Worm (Caenorhabditis elegans) whole organism, mixed stage, embryonic: ENCODE measurements around the gene F14H3.14.
"Not testable (repeated sequence)": the region's sequence is repeated elsewhere in the genome, so short reads cannot be mapped to it uniquely, and the experiment has no call there.

ENCODE experiments used
- drap-1 ChIP-seq: fragments of 200-800 bp; sonication (Bioruptor generic); optimal IDR thresholded peaks from 3 replicates; lab custom pipeline; 2018; ENCODE audit warnings: mild to moderate bottlenecking, missing genetic modification characterization, missing compliant biosample characterization
- elt-3 ChIP-seq: fragments of 150-350 bp; optimal IDR thresholded peaks from 2 replicates; lab custom pipeline; 2014; ENCODE audit warnings: missing biosample characterization, missing genetic modification characterization
- flh-1 ChIP-seq: fragments of 200-800 bp; sonication (Bioruptor generic); optimal IDR thresholded peaks from 2 replicates; lab custom pipeline; 2018; ENCODE audit warnings: mild to moderate bottlenecking, missing genetic modification characterization, moderate library complexity, missing compliant biosample characterization
- lsy-2 ChIP-seq: fragments of 150-350 bp; optimal IDR thresholded peaks from 2 replicates; lab custom pipeline; 2014; ENCODE audit warnings: missing biosample characterization, missing genetic modification characterization
- nhr-12 ChIP-seq: fragments of 150-350 bp; optimal IDR thresholded peaks from 2 replicates; lab custom pipeline; 2014; ENCODE audit warnings: missing biosample characterization, missing genetic modification characterization
- nhr-237 ChIP-seq: fragments of 150-350 bp; optimal IDR thresholded peaks from 2 replicates; lab custom pipeline; 2014; ENCODE audit warnings: missing biosample characterization, missing genetic modification characterization
- nhr-28 ChIP-seq: fragments of 150-350 bp; optimal IDR thresholded peaks from 2 replicates; lab custom pipeline; 2014; ENCODE audit warnings: missing biosample characterization, missing genetic modification characterization
- snpc-4 ChIP-seq: fragments of 150-350 bp; optimal IDR thresholded peaks from 2 replicates; lab custom pipeline; 2014; ENCODE audit warnings: missing biosample characterization, missing genetic modification characterization
- unc-39 ChIP-seq: fragments of 150-350 bp; optimal IDR thresholded peaks from 2 replicates; lab custom pipeline; 2014; ENCODE audit warnings: missing biosample characterization, missing genetic modification characterization
- unc-62 ChIP-seq: fragments of 150-350 bp; optimal IDR thresholded peaks from 2 replicates; lab custom pipeline; 2014; ENCODE audit warnings: missing biosample characterization, missing genetic modification reagents, missing genetic modification characterization
- ztf-11 ChIP-seq: fragments of 150-350 bp; optimal IDR thresholded peaks from 2 replicates; lab custom pipeline; 2014; ENCODE audit warnings: missing biosample characterization, missing genetic modification characterization

DNA sequence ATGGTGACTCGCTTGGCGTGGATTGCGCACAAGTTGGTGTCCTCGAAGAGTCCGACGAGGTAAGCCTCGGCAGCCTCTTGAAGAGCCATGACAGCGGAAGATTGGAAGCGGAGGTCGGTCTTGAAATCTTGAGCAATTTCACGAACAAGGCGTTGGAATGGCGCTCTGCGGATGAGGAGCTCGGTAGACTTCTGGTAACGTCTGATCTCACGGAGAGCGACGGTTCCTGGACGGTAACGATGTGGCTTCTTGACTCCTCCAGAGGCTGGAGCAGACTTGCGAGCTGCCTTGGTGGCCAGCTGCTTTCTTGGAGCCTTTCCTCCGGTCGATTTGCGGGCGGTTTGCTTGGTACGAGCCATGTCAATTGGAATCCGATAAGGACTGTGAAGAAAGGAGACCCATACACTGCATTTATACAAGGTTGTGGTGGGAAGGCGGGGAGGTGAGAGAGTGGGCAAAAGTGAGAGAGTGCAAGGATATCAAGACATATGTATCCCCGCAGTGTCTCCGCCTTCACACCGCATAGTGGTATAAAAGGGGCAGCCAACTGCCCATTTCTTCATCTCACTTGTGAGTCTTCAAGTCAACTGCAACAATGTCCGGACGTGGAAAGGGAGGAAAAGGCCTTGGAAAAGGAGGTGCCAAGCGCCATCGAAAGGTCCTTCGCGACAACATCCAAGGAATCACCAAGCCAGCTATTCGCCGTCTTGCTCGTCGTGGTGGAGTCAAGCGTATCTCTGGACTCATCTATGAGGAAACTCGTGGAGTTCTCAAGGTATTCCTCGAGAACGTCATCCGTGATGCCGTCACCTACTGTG lies 20.6 kb downstream of the F14H3.14 start, which contains the start of the genes his-2 and his-1:
- not testable (repeated sequence) for TF ChIP-seq unc-39 (tag; lab: Kevin White, UChicago); lsy-2; flh-1 (GFP tag; lab: Kevin White, UChicago); ztf-11 (tag; lab: Kevin White, UChicago); unc-62 (GFP tag; lab: Kevin White, UChicago); nhr-12 (tag; lab: Kevin White, UChicago); snpc-4 (tag; lab: Kevin White, UChicago); elt-3; nhr-237; nhr-28 (tag; lab: Kevin White, UChicago); drap-1 (GFP tag; lab: Kevin White, UChicago)
